Worm (Caenorhabditis elegans) whole organism, L2 larva: ENCODE data around the gene F39C12.1.
A peak's percentile ranks its signal among the peaks of the same experiment; 100 is the strongest.

Experiments used
- fos-1 ChIP-seq: fragments of 150-350 bp; optimal IDR thresholded peaks from 2 replicates; lab custom pipeline; 2014; ENCODE audit warnings: missing biosample characterization, missing genetic modification characterization
- lin-13 ChIP-seq: fragments of 150-350 bp; optimal IDR thresholded peaks from 2 replicates; lab custom pipeline; 2014; ENCODE audit warnings: missing biosample characterization, missing genetic modification reagents, missing genetic modification characterization
- lin-39 ChIP-seq: fragments of 150-350 bp; optimal IDR thresholded peaks from 2 replicates; lab custom pipeline; 2014; ENCODE audit warnings: missing biosample characterization, missing genetic modification reagents, missing genetic modification characterization
- lsy-2 ChIP-seq, 2 experiments: fragments of 150-350 bp in 1 of 2; sonication (generic microtip) in 1 of 2; optimal IDR thresholded peaks; 2 replicates each; lab custom pipeline; 2014 to 2017; ENCODE audit warnings: missing biosample characterization in 2 of 2, missing genetic modification characterization in 2 of 2
- mbf-1 ChIP-seq: sonication (generic microtip); optimal IDR thresholded peaks from 2 replicates; lab custom pipeline; 2017; ENCODE audit warnings: missing biosample characterization, missing genetic modification characterization
- unc-39 ChIP-seq: fragments of 150-350 bp; optimal IDR thresholded peaks from 2 replicates; lab custom pipeline; 2014; ENCODE audit warnings: missing biosample characterization, missing genetic modification characterization

- TF ChIP-seq unc-39, result no peak
- TF ChIP-seq fos-1, result peak; percentile 92
- TF ChIP-seq lin-13 (GFP tag; lab: Kevin White, UChicago), result no peak
- no peak for TF ChIP-seq lsy-2 (tag; optimal IDR thresholded peaks at IDR 0.05; lab: Kevin White, UChicago)
- no peak for TF ChIP-seq mbf-1 (tag; lab: Kevin White, UChicago)
- TF ChIP-seq lin-39, result no peak
These were observed 30.7 kb downstream of the F39C12.1 start, which contains the start of gene R08E3.1 for ce11 chrX:4822262-4822661.
